Fruit fly (Drosophila melanogaster) whole organism, embryonic: ENCODE data around the gene CG31176.

Source experiments
- Atf3 ChIP-seq: fragments of 200-800 bp; sonication (Bioruptor generic); optimal IDR thresholded peaks from 3 replicates; lab custom pipeline; 2016; ENCODE audit warnings: missing biosample characterization, missing genetic modification characterization
- CG10366 ChIP-seq: fragments of 200-800 bp; sonication (Bioruptor generic); IDR thresholded peaks from 2 replicates; pipeline ENCODE4 v1.3.6; 2022; ENCODE audit warnings: missing biosample characterization, missing genetic modification characterization
- CG12236 ChIP-seq: fragments of 200-800 bp; sonication (Bioruptor generic); optimal IDR thresholded peaks from 2 replicates; lab custom pipeline; 2016; ENCODE audit warnings: missing biosample characterization, missing genetic modification characterization
- CG12744 ChIP-seq: fragments of 200-800 bp; sonication (Bioruptor generic); optimal IDR thresholded peaks from 2 replicates; lab custom pipeline; 2016; ENCODE audit warnings: missing biosample characterization, missing genetic modification characterization
- CG13424 ChIP-seq: fragments of 200-800 bp; sonication (Bioruptor generic); optimal IDR thresholded peaks from 2 replicates; lab custom pipeline; 2019; ENCODE audit warnings: missing biosample characterization, mild to moderate bottlenecking, missing genetic modification characterization, moderate library complexity
- CG14441 ChIP-seq: fragments of 200-800 bp; sonication (Bioruptor generic); IDR thresholded peaks from 2 replicates; pipeline ENCODE4 v1.3.6; 2022; ENCODE audit warnings: missing biosample characterization, missing genetic modification characterization
- CG1529 ChIP-seq: fragments of 200-800 bp; sonication (Bioruptor generic); optimal IDR thresholded peaks from 3 replicates; lab custom pipeline; 2018; ENCODE audit warnings: missing biosample characterization, missing genetic modification characterization
- CG15479 ChIP-seq: fragments of 200-800 bp; sonication (Bioruptor generic); optimal IDR thresholded peaks from 3 replicates; lab custom pipeline; 2019; ENCODE audit warnings: missing biosample characterization, mild to moderate bottlenecking, missing genetic modification characterization, moderate library complexity
- CG16779 ChIP-seq: fragments of 200-800 bp; sonication (Bioruptor generic); IDR thresholded peaks from 2 replicates; pipeline ENCODE4 v1.3.6; 2022; ENCODE audit warnings: missing biosample characterization, missing genetic modification characterization
- CG16815 ChIP-seq: fragments of 200-800 bp; sonication (Bioruptor generic); optimal IDR thresholded peaks from 3 replicates; lab custom pipeline; 2017; ENCODE audit warnings: missing biosample characterization, mild to moderate bottlenecking, missing genetic modification characterization
- CG1792 ChIP-seq: fragments of 200-800 bp; sonication (Bioruptor generic); optimal IDR thresholded peaks from 2 replicates; lab custom pipeline; 2016; ENCODE audit warnings: missing biosample characterization, missing genetic modification characterization
- CG18476 ChIP-seq: fragments of 200-800 bp; sonication (Bioruptor generic); optimal IDR thresholded peaks from 2 replicates; lab custom pipeline; 2016; ENCODE audit warnings: missing biosample characterization, mild to moderate bottlenecking, missing genetic modification characterization
- CG2678 ChIP-seq: fragments of 200-800 bp; sonication (Bioruptor generic); optimal IDR thresholded peaks from 3 replicates; lab custom pipeline; 2019; ENCODE audit warnings: missing biosample characterization, mild to moderate bottlenecking, missing genetic modification characterization, moderate library complexity
- CG2889 ChIP-seq: fragments of 200-800 bp; sonication (Bioruptor generic); IDR thresholded peaks from 3 replicates; pipeline ENCODE4 v1.3.6; 2022; ENCODE audit warnings: missing biosample characterization, missing genetic modification characterization
- CG31224 ChIP-seq: fragments of 200-800 bp; sonication (Bioruptor generic); IDR thresholded peaks from 2 replicates; pipeline ENCODE4 v1.3.6; 2022; ENCODE audit warnings: missing biosample characterization, missing genetic modification characterization
- CG3407 ChIP-seq: fragments of 200-800 bp; sonication (Bioruptor generic); optimal IDR thresholded peaks from 2 replicates; lab custom pipeline; 2018; ENCODE audit warnings: missing biosample characterization, mild to moderate bottlenecking, missing genetic modification characterization
- CG3726 ChIP-seq: fragments of 200-800 bp; sonication (Bioruptor generic); IDR thresholded peaks from 3 replicates; pipeline ENCODE4, ENCODE4 v1.3.6; 2022; ENCODE audit warnings: missing biosample characterization, missing genetic modification characterization
- CG4404 ChIP-seq: fragments of 200-800 bp; sonication (Bioruptor generic); IDR thresholded peaks from 2 replicates; pipeline ENCODE4 v1.3.6; 2022; ENCODE audit warnings: missing biosample characterization, missing genetic modification characterization
- CG6765 ChIP-seq: fragments of 200-800 bp; sonication (Bioruptor generic); optimal IDR thresholded peaks from 3 replicates; lab custom pipeline; 2017; ENCODE audit warnings: missing biosample characterization, mild to moderate bottlenecking, missing genetic modification characterization
- CG7839 ChIP-seq: fragments of 200-800 bp; sonication (Bioruptor generic); optimal IDR thresholded peaks from 3 replicates; lab custom pipeline; 2018; ENCODE audit warnings: missing biosample characterization, mild to moderate bottlenecking, missing genetic modification characterization, moderate library complexity
- CG8281 ChIP-seq: fragments of 200-800 bp; sonication (Bioruptor generic); optimal IDR thresholded peaks from 2 replicates; lab custom pipeline; 2018; ENCODE audit warnings: missing biosample characterization, mild to moderate bottlenecking, missing genetic modification characterization, moderate library complexity
- CG8359 ChIP-seq: fragments of 200-800 bp; sonication (Bioruptor generic); optimal IDR thresholded peaks from 2 replicates; lab custom pipeline; 2017; ENCODE audit warnings: missing biosample characterization, mild to moderate bottlenecking, missing genetic modification characterization, borderline replicate concordance
- CG9797 ChIP-seq: fragments of 200-800 bp; sonication (Bioruptor generic); optimal IDR thresholded peaks from 3 replicates; lab custom pipeline; 2018; ENCODE audit warnings: missing biosample characterization, mild to moderate bottlenecking, missing genetic modification characterization
- CoRest ChIP-seq: fragments of 200-800 bp; sonication (Bioruptor generic); optimal IDR thresholded peaks from 3 replicates; lab custom pipeline; 2018; ENCODE audit warnings: missing biosample characterization, mild to moderate bottlenecking, missing genetic modification characterization, moderate library complexity
- D19A ChIP-seq: fragments of 200-800 bp; optimal IDR thresholded peaks from 3 replicates; lab custom pipeline; 2019; ENCODE audit warnings: missing biosample characterization, mild to moderate bottlenecking, missing genetic modification characterization, moderate library complexity
- D19B ChIP-seq: fragments of 200-800 bp; sonication (Bioruptor generic); optimal IDR thresholded peaks from 2 replicates; lab custom pipeline; 2017; ENCODE audit warnings: missing biosample characterization, mild to moderate bottlenecking, missing genetic modification characterization
- Ets65A ChIP-seq: fragments of 200-800 bp; sonication (Bioruptor generic); peaks from one replicate; lab custom pipeline; 2016; ENCODE audit warnings: missing biosample characterization, missing genetic modification characterization
- Hmx ChIP-seq: fragments of 200-800 bp; sonication (Bioruptor generic); optimal IDR thresholded peaks from 2 replicates; lab custom pipeline; 2016; ENCODE audit warnings: missing biosample characterization, missing genetic modification characterization
- MBD-R2 ChIP-seq: fragments of 200-800 bp; sonication (Bioruptor generic); IDR thresholded peaks from 2 replicates; pipeline ENCODE4 v1.3.6; 2022; ENCODE audit warnings: missing biosample characterization, missing genetic modification characterization
- NFAT ChIP-seq: fragments of 200-800 bp; sonication (Bioruptor generic); IDR thresholded peaks from 2 replicates; pipeline ENCODE4 v1.3.6; 2022; ENCODE audit warnings: missing biosample characterization, missing genetic modification characterization
- PHDP ChIP-seq: fragments of 200-800 bp; sonication (Bioruptor generic); optimal IDR thresholded peaks from 3 replicates; lab custom pipeline; 2018; ENCODE audit warnings: missing biosample characterization, mild to moderate bottlenecking, missing genetic modification characterization, moderate library complexity
- Rfx ChIP-seq: fragments of 200-800 bp; sonication (Bioruptor generic); IDR thresholded peaks from 2 replicates; pipeline ENCODE4 v1.3.6; 2022; ENCODE audit warnings: missing biosample characterization, missing genetic modification characterization
- Vsx1 ChIP-seq: fragments of 200-800 bp; sonication (Bioruptor generic); optimal IDR thresholded peaks from 2 replicates; lab custom pipeline; 2017; ENCODE audit warnings: missing biosample characterization, mild to moderate bottlenecking, missing genetic modification characterization, missing genetic modification reagents
- Xbp1 ChIP-seq: fragments of 200-800 bp; sonication (Bioruptor generic); optimal IDR thresholded peaks from 3 replicates; lab custom pipeline; 2016; ENCODE audit warnings: missing biosample characterization, mild to moderate bottlenecking, missing genetic modification characterization
- chif ChIP-seq, 2 experiments: fragments of 200-800 bp; sonication (Bioruptor generic); optimal IDR thresholded peaks; 3 replicates each; lab custom pipeline; 2016; ENCODE audit warnings: missing biosample characterization in 2 of 2, missing genetic modification characterization in 2 of 2
- dmrt99B ChIP-seq: fragments of 200-800 bp; sonication (Bioruptor generic); optimal IDR thresholded peaks from 2 replicates; lab custom pipeline; 2018; ENCODE audit warnings: missing biosample characterization, mild to moderate bottlenecking, missing genetic modification characterization, moderate library complexity
- dysf ChIP-seq: fragments of 200-800 bp; sonication (Bioruptor generic); IDR thresholded peaks from 3 replicates; pipeline ENCODE4 v1.3.6; 2022; ENCODE audit warnings: missing biosample characterization, missing genetic modification characterization
- fd96Cb ChIP-seq: fragments of 200-800 bp; sonication (Bioruptor generic); optimal IDR thresholded peaks from 2 replicates; lab custom pipeline; 2018; ENCODE audit warnings: missing biosample characterization, mild to moderate bottlenecking, missing genetic modification characterization, moderate library complexity
- inv ChIP-seq: fragments of 200-800 bp; sonication (Bioruptor generic); IDR thresholded peaks from 2 replicates; pipeline ENCODE4 v1.3.6; 2022; ENCODE audit warnings: missing biosample characterization, missing genetic modification characterization; ENCODE audit not compliant: partially characterized antibody
- lab ChIP-seq: fragments of 200-800 bp; sonication (Bioruptor generic); optimal IDR thresholded peaks from 3 replicates; lab custom pipeline; 2017; ENCODE audit warnings: missing biosample characterization, missing genetic modification characterization, mild to moderate bottlenecking, moderate library complexity, missing genetic modification reagents
- lbe ChIP-seq: fragments of 200-800 bp; sonication (Bioruptor generic); optimal IDR thresholded peaks from 2 replicates; lab custom pipeline; 2016; ENCODE audit warnings: missing biosample characterization, mild to moderate bottlenecking, missing genetic modification characterization
- nau ChIP-seq: fragments of 200-800 bp; sonication (Bioruptor generic); optimal IDR thresholded peaks from 3 replicates; lab custom pipeline; 2017; ENCODE audit warnings: missing biosample characterization, mild to moderate bottlenecking, missing genetic modification characterization, missing genetic modification reagents
- pita ChIP-seq: fragments of 200-800 bp; sonication (Bioruptor generic); optimal IDR thresholded peaks from 2 replicates; lab custom pipeline; 2017; ENCODE audit warnings: missing biosample characterization, mild to moderate bottlenecking, missing genetic modification characterization
- prd ChIP-seq, 3 experiments: fragments of >200 bp in 2 of 3; fragments of 200-800 bp in 1 of 3; sonication (Bioruptor generic) in 1 of 3; optimal IDR thresholded peaks in 2 of 3; IDR thresholded peaks in 1 of 3; 2 replicates in 2 of 3; 3 replicates in 1 of 3; pipeline versions ENCODE4 v1.3.6 to Lab custom; 2017 to 2022; ENCODE audit warnings: missing biosample characterization in 1 of 3, missing genetic modification characterization in 1 of 3
- salm ChIP-seq: fragments of 200-800 bp; sonication (Bioruptor generic); optimal IDR thresholded peaks from 2 replicates; lab custom pipeline; 2018; ENCODE audit warnings: missing biosample characterization, mild to moderate bottlenecking, missing genetic modification characterization
- sd ChIP-seq: fragments of 200-800 bp; sonication (Bioruptor generic); optimal IDR thresholded peaks from 3 replicates; lab custom pipeline; 2018; ENCODE audit warnings: missing biosample characterization, mild to moderate bottlenecking, missing genetic modification characterization, moderate library complexity
- tap ChIP-seq: fragments of 200-800 bp; optimal IDR thresholded peaks from 3 replicates; lab custom pipeline; 2019; ENCODE audit warnings: missing biosample characterization, mild to moderate bottlenecking, missing genetic modification characterization, moderate library complexity
- tgo ChIP-seq: fragments of 200-800 bp; sonication (Bioruptor generic); IDR thresholded peaks from 3 replicates; pipeline ENCODE4 v1.3.6; 2022; ENCODE audit warnings: missing biosample characterization, missing genetic modification characterization
- zfh1 ChIP-seq: fragments of 200-800 bp; sonication (Bioruptor generic); IDR thresholded peaks from 3 replicates; pipeline ENCODE4 v1.3.6; 2022; ENCODE audit warnings: missing biosample characterization, missing genetic modification characterization

The CG31176 gene

dm6 chr3R:21719934-21720431 lies 523 bp upstream of the CG31176 start (continued):
- TF ChIP-seq chif (GFP tag; optimal IDR thresholded peaks at IDR 0.05; lab: Kevin White, UChicago) (no peak), sd (tag; lab: Kevin White, UChicago) (peak; percentile 85), MBD-R2 (no peak), lbe (peak; percentile 6), CG31224 (GFP tag; lab: Robert Waterston, UW) (peak; percentile 33; the same call in 1 of the 2 replicates), CG16815 (GFP tag; lab: Kevin White, UChicago) (no peak), Xbp1 (GFP tag; lab: Kevin White, UChicago) (peak; percentile 44), CG10366 (GFP tag; lab: Robert Waterston, UW) (peak; percentile 25; the same call in 1 of the 2 replicates), tgo (GFP tag; lab: Robert Waterston, UW) (peak; percentile 37; the same call in 1 of the 3 replicates), CG12236 (GFP tag; lab: Kevin White, UChicago) (no peak), CG1792 (GFP tag; lab: Kevin White, UChicago) (no peak), CG18476 (peak; percentile 25), CG2889 (GFP tag; lab: Robert Waterston, UW) (no peak), zfh1 (GFP tag; lab: Robert Waterston, UW) (0 out of 3 replicates have a peak, but pooled peaks have one; percentile 20), CG2678 (tag; lab: Kevin White, UChicago) (peak; percentile 66), salm (peak; percentile 31), D19A (peak; percentile 38), tap (tag; lab: Kevin White, UChicago) (peak; percentile 37), lab (GFP tag; lab: Kevin White, UChicago) (peak; percentile 58), CG13424 (peak; percentile 57), CG3726 (no peak), Rfx (GFP tag; lab: Robert Waterston, UW) (peak; percentile 55), nau (GFP tag; lab: Kevin White, UChicago) (peak; percentile 54), prd (optimal IDR thresholded peaks at IDR 0.05; lab: Kevin White, UChicago) (no peak), prd (GFP tag; IDR thresholded peaks at IDR 0.05; lab: Robert Waterston, UW) (0 out of 3 replicates have a peak, but pooled peaks have one; percentile 11), CoRest (tag; lab: Kevin White, UChicago) (peak; percentile 58), dmrt99B (tag; lab: Kevin White, UChicago) (peak; percentile 59), inv (no peak), CG14441 (peak; percentile 52; the same call in 1 of the 2 replicates), CG7839 (tag; lab: Kevin White, UChicago) (peak; percentile 64), CG4404 (GFP tag; lab: Robert Waterston, UW) (no peak), dysf (GFP tag; lab: Robert Waterston, UW) (peak; percentile 45; the same call in 1 of the 3 replicates), pita (GFP tag; lab: Kevin White, UChicago) (no peak), PHDP (tag; lab: Kevin White, UChicago) (peak; percentile 67), CG16779 (0 out of 2 replicates have a peak, but pooled peaks have one; percentile 24), Atf3 (GFP tag; lab: Kevin White, UChicago) (no peak), CG8281 (tag; lab: Kevin White, UChicago) (peak; percentile 11), CG3407 (no peak), CG15479 (GFP tag; lab: Kevin White, UChicago) (no peak), CG1529 (peak; percentile 9), CG9797 (no peak), NFAT (GFP tag; lab: Robert Waterston, UW) (no peak), CG12744 (GFP tag; lab: Kevin White, UChicago) (peak; percentile 52), fd96Cb (tag; lab: Kevin White, UChicago) (peak; percentile 10), CG8359 (GFP tag; lab: Kevin White, UChicago) (peak; percentile 12), CG6765 (GFP tag; lab: Kevin White, UChicago) (no peak), Ets65A (no peak), D19B (peak; percentile 1), Vsx1 (no peak), Hmx (GFP tag; lab: Kevin White, UChicago) (no peak)
